Fruit fly (Drosophila melanogaster) whole organism, embryonic: ENCODE measurements around the gene CG46467.

ENCODE experiments used
- Atf3 ChIP-seq: fragments of 200-800 bp; sonication (Bioruptor generic); optimal IDR thresholded peaks from 3 replicates; lab custom pipeline; 2016; ENCODE audit warnings: missing biosample characterization, missing genetic modification characterization
- CG10959 ChIP-seq: fragments of 200-800 bp; sonication (Bioruptor generic); IDR thresholded peaks from 2 replicates; pipeline ENCODE4 v1.3.6; 2022; ENCODE audit warnings: missing biosample characterization, missing genetic modification characterization
- CG11093 ChIP-seq: fragments of 200-800 bp; sonication (Bioruptor generic); IDR thresholded peaks from 3 replicates; pipeline ENCODE4 v1.3.6; 2022; ENCODE audit warnings: missing biosample characterization, missing genetic modification characterization
- CG11696 ChIP-seq: fragments of 200-800 bp; sonication (Bioruptor generic); IDR thresholded peaks from 2 replicates; pipeline ENCODE4 v1.3.6; 2022; ENCODE audit warnings: missing biosample characterization, missing genetic modification characterization
- CG12155 ChIP-seq: fragments of 200-800 bp; sonication (Bioruptor generic); optimal IDR thresholded peaks from 3 replicates; lab custom pipeline; 2016; ENCODE audit warnings: missing biosample characterization, missing genetic modification characterization
- CG12219 ChIP-seq: fragments of 200-800 bp; sonication (Bioruptor generic); optimal IDR thresholded peaks from 3 replicates; lab custom pipeline; 2018; ENCODE audit warnings: missing biosample characterization, mild to moderate bottlenecking, missing genetic modification characterization
- CG12236 ChIP-seq: fragments of 200-800 bp; sonication (Bioruptor generic); optimal IDR thresholded peaks from 2 replicates; lab custom pipeline; 2016; ENCODE audit warnings: missing biosample characterization, missing genetic modification characterization
- CG15514 ChIP-seq: fragments of 200-800 bp; sonication (Bioruptor generic); optimal IDR thresholded peaks from 3 replicates; lab custom pipeline; 2017; ENCODE audit warnings: missing biosample characterization, missing genetic modification characterization, mild to moderate bottlenecking, moderate library complexity, missing genetic modification reagents
- CG2116 ChIP-seq: fragments of 200-800 bp; sonication (Bioruptor generic); optimal IDR thresholded peaks from 3 replicates; lab custom pipeline; 2018; ENCODE audit warnings: missing biosample characterization, mild to moderate bottlenecking, missing genetic modification characterization
- CG2712 ChIP-seq: fragments of 200-800 bp; optimal IDR thresholded peaks from 3 replicates; lab custom pipeline; 2019; ENCODE audit warnings: missing biosample characterization, mild to moderate bottlenecking, missing genetic modification characterization, moderate library complexity
- CG31441 ChIP-seq: fragments of 200-800 bp; sonication (Bioruptor generic); IDR thresholded peaks from 2 replicates; pipeline ENCODE4 v1.3.6; 2022; ENCODE audit warnings: missing biosample characterization, missing genetic modification characterization
- CG8290 ChIP-seq, 3 experiments: fragments of 200-800 bp; sonication (Bioruptor generic); optimal IDR thresholded peaks; 2 replicates each; lab custom pipeline; 2016 to 2019; ENCODE audit warnings: missing biosample characterization in 3 of 3, missing genetic modification characterization in 3 of 3, mild to moderate bottlenecking in 2 of 3, moderate library complexity in 1 of 3
- CTCF ChIP-seq: fragments of 200-800 bp; sonication (Bioruptor generic); optimal IDR thresholded peaks from 2 replicates; lab custom pipeline; 2017; ENCODE audit warnings: missing biosample characterization, mild to moderate bottlenecking, missing genetic modification characterization, moderate library complexity
- E2f2 ChIP-seq: fragments of 200-800 bp; sonication (Bioruptor generic); IDR thresholded peaks from 2 replicates; pipeline ENCODE4 v1.3.6; 2022; ENCODE audit warnings: missing biosample characterization, missing genetic modification characterization
- Eip74EF ChIP-seq, 2 experiments: fragments of 200-800 bp in 1 of 2; fragments of >200 bp in 1 of 2; sonication (Bioruptor generic) in 1 of 2; optimal IDR thresholded peaks; 2 replicates each; lab custom pipeline; 2017 to 2019; ENCODE audit warnings: missing biosample characterization in 2 of 2, missing genetic modification characterization in 2 of 2, mild to moderate bottlenecking in 1 of 2, moderate library complexity in 1 of 2
- HHEX ChIP-seq: fragments of 200-800 bp; sonication (Bioruptor generic); optimal IDR thresholded peaks from 3 replicates; lab custom pipeline; 2017; ENCODE audit warnings: missing biosample characterization, mild to moderate bottlenecking, missing genetic modification characterization, missing genetic modification reagents
- Hand ChIP-seq: fragments of 200-800 bp; sonication (Bioruptor generic); optimal IDR thresholded peaks from 2 replicates; lab custom pipeline; 2017; ENCODE audit warnings: mild to moderate bottlenecking, missing biosample characterization, missing genetic modification reagents, missing genetic modification characterization
- MESR4 ChIP-seq: fragments of 200-800 bp; sonication (Bioruptor generic); optimal IDR thresholded peaks from 2 replicates; lab custom pipeline; 2018; ENCODE audit warnings: missing biosample characterization, mild to moderate bottlenecking, missing genetic modification characterization, moderate library complexity
- Med ChIP-seq: fragments of 200-800 bp; sonication (Bioruptor generic); peaks from one replicate; lab custom pipeline; 2016; ENCODE audit warnings: missing biosample characterization, missing genetic modification characterization, mild to moderate bottlenecking, inconsistent platforms, moderate library complexity
- Myb ChIP-seq: fragments of 200-800 bp; sonication (Bioruptor generic); optimal IDR thresholded peaks from 2 replicates; lab custom pipeline; 2016; ENCODE audit warnings: missing biosample characterization, missing genetic modification characterization
- Scr ChIP-seq: fragments of 200-800 bp; sonication (Bioruptor generic); IDR thresholded peaks from 2 replicates; pipeline ENCODE4 v1.3.6; 2022; ENCODE audit warnings: missing biosample characterization, missing genetic modification characterization; ENCODE audit not compliant: partially characterized antibody
- Trl ChIP-seq, 3 experiments: fragments of >200 bp in 2 of 3; fragments of 200-800 bp in 1 of 3; sonication (Bioruptor generic) in 1 of 3; optimal IDR thresholded peaks; 2 replicates in 1 of 3; 3 replicates in 2 of 3; lab custom pipeline; 2016 to 2017; ENCODE audit warnings: missing biosample characterization in 1 of 3, missing genetic modification characterization in 1 of 3
- ase ChIP-seq: fragments of 200-800 bp; sonication (Bioruptor generic); IDR thresholded peaks from 3 replicates; pipeline ENCODE4 v1.3.6; 2022; ENCODE audit warnings: missing biosample characterization, missing genetic modification characterization
- cg ChIP-seq: fragments of 200-800 bp; sonication (Bioruptor generic); optimal IDR thresholded peaks from 3 replicates; lab custom pipeline; 2019; ENCODE audit warnings: missing biosample characterization, mild to moderate bottlenecking, missing genetic modification characterization, moderate library complexity
- chif ChIP-seq, 2 experiments: fragments of 200-800 bp; sonication (Bioruptor generic); optimal IDR thresholded peaks; 3 replicates each; lab custom pipeline; 2016; ENCODE audit warnings: missing biosample characterization in 2 of 2, missing genetic modification characterization in 2 of 2
- chinmo ChIP-seq: fragments of 200-800 bp; sonication (Bioruptor generic); IDR thresholded peaks from 4 replicates; pipeline ENCODE4 v1.3.6; 2022; ENCODE audit warnings: missing biosample characterization, missing genetic modification characterization; ENCODE audit not compliant: partially characterized antibody
- danr ChIP-seq: fragments of 200-800 bp; sonication (Bioruptor generic); IDR thresholded peaks from 2 replicates; pipeline ENCODE4 v1.3.6; 2022; ENCODE audit warnings: missing biosample characterization, missing genetic modification characterization
- ftz-f1 ChIP-seq: fragments of 200-800 bp; sonication (Bioruptor generic); optimal IDR thresholded peaks from 2 replicates; lab custom pipeline; 2016; ENCODE audit warnings: missing biosample characterization, missing genetic modification characterization
- jing ChIP-seq: fragments of 200-800 bp; sonication (Bioruptor generic); optimal IDR thresholded peaks from 2 replicates; lab custom pipeline; 2018; ENCODE audit warnings: missing biosample characterization, mild to moderate bottlenecking, missing genetic modification characterization
- nom ChIP-seq: fragments of 200-800 bp; sonication (Bioruptor generic); optimal IDR thresholded peaks from 2 replicates; lab custom pipeline; 2017; ENCODE audit warnings: missing biosample characterization, missing genetic modification characterization, mild to moderate bottlenecking, moderate library complexity, missing genetic modification reagents
- pb ChIP-seq: fragments of 200-800 bp; sonication (Bioruptor generic); optimal IDR thresholded peaks from 3 replicates; lab custom pipeline; 2016; ENCODE audit warnings: missing biosample characterization, missing genetic modification characterization
- run ChIP-seq: fragments of 200-800 bp; sonication (Bioruptor generic); optimal IDR thresholded peaks from 3 replicates; lab custom pipeline; 2018; ENCODE audit warnings: missing biosample characterization, mild to moderate bottlenecking, missing genetic modification characterization
- vvl ChIP-seq: fragments of 200-800 bp; sonication (Bioruptor generic); IDR thresholded peaks from 2 replicates; pipeline ENCODE4 v1.3.6; 2022; ENCODE audit warnings: missing biosample characterization, missing genetic modification characterization
- zfh1 ChIP-seq: fragments of 200-800 bp; sonication (Bioruptor generic); IDR thresholded peaks from 3 replicates; pipeline ENCODE4 v1.3.6; 2022; ENCODE audit warnings: missing biosample characterization, missing genetic modification characterization

CG46467 gene

dm6 chr3R:9954648-9955290, 80.3 kb downstream of the CG46467 start (continued):
- TF ChIP-seq CG8290 (GFP tag; optimal IDR thresholded peaks at IDR 0.05; lab: Kevin White, UChicago) (no peak), CG8290 (tag; optimal IDR thresholded peaks at IDR 0.05; lab: Kevin White, UChicago) (peak in 1 of 2 experiments; percentile 9), ase (GFP tag; lab: Robert Waterston, UW) (0 out of 3 replicates have a peak, but pooled peaks have one; percentile 33), Eip74EF (GFP tag; optimal IDR thresholded peaks at IDR 0.05; lab: Kevin White, UChicago) (peak in 1 of 2 experiments; percentile 56), CG15514 (no peak), ftz-f1 (peak; percentile 60), vvl (GFP tag; lab: Robert Waterston, UW) (0 out of 2 replicates have a peak, but pooled peaks have one; percentile 16), zfh1 (GFP tag; lab: Robert Waterston, UW) (no peak), nom (peak; percentile 30), Med (GFP tag; lab: Kevin White, UChicago) (peak; percentile 26), CG2712 (tag; lab: Kevin White, UChicago) (no peak), chif (GFP tag; optimal IDR thresholded peaks at IDR 0.05; lab: Kevin White, UChicago) (no peak), Atf3 (GFP tag; lab: Kevin White, UChicago) (no peak), pb (GFP tag; lab: Kevin White, UChicago) (no peak), run (tag; lab: Kevin White, UChicago) (no peak), CG12236 (no peak), CTCF (GFP tag; lab: Kevin White, UChicago) (no peak), cg (GFP tag; lab: Kevin White, UChicago) (peak; percentile 44), chinmo (GFP tag; lab: Robert Waterston, UW) (peak; percentile 64; the same call in 1 of the 4 replicates), Scr (no peak), CG31441 (no peak), Myb (no peak), E2f2 (GFP tag; lab: Robert Waterston, UW) (no peak), CG12155 (GFP tag; lab: Kevin White, UChicago) (no peak), CG12219 (no peak), CG11696 (GFP tag; lab: Robert Waterston, UW) (no peak), danr (GFP tag; lab: Robert Waterston, UW) (no peak)
- TF ChIP-seq, all 482 proteins: peak for 13

- no peak for TF ChIP-seq Hand
- TF ChIP-seq CTCF (GFP tag; lab: Kevin White, UChicago), result peak; percentile 81
Observed at dm6 chr3R:9956725-9957124, 82.2 kb downstream of the CG46467 start.

DNA sequence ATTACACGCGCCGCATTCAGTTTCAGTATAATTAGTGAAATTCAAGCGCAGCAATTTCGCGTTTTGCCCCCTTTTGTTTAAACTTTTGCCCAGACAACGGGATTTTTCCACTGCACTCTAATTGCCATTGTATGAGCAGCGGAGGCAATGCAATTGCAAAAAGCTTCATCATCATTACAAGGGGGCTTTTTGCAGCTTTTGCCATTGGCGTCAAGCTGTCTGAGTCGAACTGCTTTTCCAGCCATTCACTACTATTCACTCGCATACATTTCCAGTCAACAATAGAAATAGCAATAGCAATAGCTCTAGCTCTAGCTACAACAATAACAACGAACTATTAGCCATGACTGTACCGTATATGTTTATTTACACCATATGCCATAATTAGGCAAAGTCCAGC, 82.7 kb downstream of the CG46467 start:
- TF ChIP-seq CG10959 (GFP tag; lab: Robert Waterston, UW), result no peak
- no peak for TF ChIP-seq MESR4

- TF ChIP-seq nom, result peak; percentile 5
- TF ChIP-seq Trl (optimal IDR thresholded peaks at IDR 0.05; lab: Kevin White, UChicago), result peak; percentile 1 to 26
- TF ChIP-seq Trl (GFP tag; optimal IDR thresholded peaks at IDR 0.05; lab: Kevin White, UChicago), result no peak
- no peak for TF ChIP-seq HHEX
- TF ChIP-seq CG11093 (GFP tag; lab: Robert Waterston, UW), result 0 out of 3 replicates have a peak, but pooled peaks have one; percentile 12
- no peak for TF ChIP-seq jing (GFP tag; lab: Kevin White, UChicago)
- TF ChIP-seq CG2116, result no peak
Observed at dm6 chr3R:9959911-9960310, 85.4 kb downstream of the CG46467 start.
